Worm (Caenorhabditis elegans) whole organism, late embryonic: ENCODE results near the gene B0334.10.

Source experiments
- C08G9.2 ChIP-seq: sonication (generic microtip); optimal IDR thresholded peaks from 2 replicates; lab custom pipeline; 2016; ENCODE audit warnings: mild to moderate bottlenecking, missing genetic modification characterization, moderate library complexity, missing compliant biosample characterization
- C38D4.7 ChIP-seq: fragments of 200-800 bp; sonication (Bioruptor generic); optimal IDR thresholded peaks from 2 replicates; lab custom pipeline; 2018; ENCODE audit warnings: mild to moderate bottlenecking, missing genetic modification characterization, moderate library complexity, missing compliant biosample characterization
- F13H6.1 ChIP-seq: sonication (generic microtip); optimal IDR thresholded peaks from 2 replicates; lab custom pipeline; 2016; ENCODE audit warnings: missing genetic modification characterization, missing compliant biosample characterization
- K02D7.2 ChIP-seq: sonication (generic microtip); optimal IDR thresholded peaks from 2 replicates; lab custom pipeline; 2017; ENCODE audit warnings: mild to moderate bottlenecking, missing genetic modification characterization, missing compliant biosample characterization
- K09A11.1 ChIP-seq: sonication (generic microtip); optimal IDR thresholded peaks from 2 replicates; lab custom pipeline; 2017; ENCODE audit warnings: antibody characterized with exemption, mild to moderate bottlenecking, missing genetic modification characterization, missing compliant biosample characterization; ENCODE audit not compliant: insufficient read depth
- T23F11.4 ChIP-seq: fragments of 200-800 bp; sonication (Bioruptor generic); optimal IDR thresholded peaks from 2 replicates; lab custom pipeline; 2018; ENCODE audit warnings: mild to moderate bottlenecking, missing genetic modification characterization, missing compliant biosample characterization
- Y22D7AL.16 ChIP-seq: sonication (generic microtip); optimal IDR thresholded peaks from 2 replicates; lab custom pipeline; 2016; ENCODE audit warnings: missing genetic modification characterization, missing compliant biosample characterization
- ceh-14 ChIP-seq: sonication (generic microtip); optimal IDR thresholded peaks from 2 replicates; lab custom pipeline; 2016; ENCODE audit warnings: missing genotype, missing genetic modification characterization, missing compliant biosample characterization
- ceh-18 ChIP-seq: sonication (generic microtip); optimal IDR thresholded peaks from 2 replicates; lab custom pipeline; 2016; ENCODE audit warnings: missing genetic modification characterization, missing compliant biosample characterization
- ceh-19 ChIP-seq: fragments of 200-800 bp; sonication (Bioruptor generic); optimal IDR thresholded peaks from 2 replicates; lab custom pipeline; 2018; ENCODE audit warnings: mild to moderate bottlenecking, missing genetic modification characterization, missing compliant biosample characterization
- ceh-2 ChIP-seq: sonication (generic microtip); optimal IDR thresholded peaks from 2 replicates; lab custom pipeline; 2016; ENCODE audit warnings: missing genotype, missing genetic modification characterization, missing compliant biosample characterization
- ceh-30 ChIP-seq: fragments of 150-350 bp; optimal IDR thresholded peaks from 2 replicates; lab custom pipeline; 2014; ENCODE audit warnings: missing biosample characterization, missing genetic modification characterization
- ceh-31 ChIP-seq: sonication (generic microtip); optimal IDR thresholded peaks from 2 replicates; lab custom pipeline; 2016; ENCODE audit warnings: missing genetic modification characterization, missing compliant biosample characterization
- ceh-34 ChIP-seq: sonication (generic microtip); optimal IDR thresholded peaks from 2 replicates; lab custom pipeline; 2016; ENCODE audit warnings: mild to moderate bottlenecking, missing genetic modification characterization, missing compliant biosample characterization
- ceh-45 ChIP-seq: fragments of 200-800 bp; sonication (Bioruptor generic); IDR thresholded peaks from 2 replicates; pipeline ENCODE4 v1.3.6; 2022; ENCODE audit warnings: missing genetic modification reagents, missing genetic modification characterization, missing compliant biosample characterization
- ceh-48 ChIP-seq: sonication (generic microtip); optimal IDR thresholded peaks from 2 replicates; lab custom pipeline; 2016; ENCODE audit warnings: missing genetic modification characterization, inconsistent platforms, missing compliant biosample characterization
- ceh-6 ChIP-seq: fragments of 200-800 bp; sonication (Bioruptor generic); optimal IDR thresholded peaks from 2 replicates; lab custom pipeline; 2018; ENCODE audit warnings: mild to moderate bottlenecking, missing genetic modification characterization, missing compliant biosample characterization
- ceh-9 ChIP-seq: sonication (generic microtip); optimal IDR thresholded peaks from 2 replicates; lab custom pipeline; 2016; ENCODE audit warnings: mild to moderate bottlenecking, missing genetic modification characterization, inconsistent platforms, missing compliant biosample characterization
- dmd-4 ChIP-seq: sonication (generic microtip); optimal IDR thresholded peaks from 2 replicates; lab custom pipeline; 2016; ENCODE audit warnings: borderline replicate concordance, missing genetic modification characterization, missing compliant biosample characterization
- dve-1 ChIP-seq: sonication (generic microtip); optimal IDR thresholded peaks from 2 replicates; lab custom pipeline; 2017; ENCODE audit warnings: antibody characterized with exemption, mild to moderate bottlenecking, missing genetic modification characterization, missing compliant biosample characterization
- elt-2 ChIP-seq: sonication (generic microtip); optimal IDR thresholded peaks from 2 replicates; lab custom pipeline; 2016; ENCODE audit warnings: missing genetic modification reagents, missing genetic modification characterization, missing compliant biosample characterization
- ets-4 ChIP-seq: sonication (generic microtip); optimal IDR thresholded peaks from 2 replicates; lab custom pipeline; 2016; ENCODE audit warnings: missing genetic modification characterization, missing compliant biosample characterization
- fax-1 ChIP-seq: sonication (generic microtip); optimal IDR thresholded peaks from 2 replicates; lab custom pipeline; 2016; ENCODE audit warnings: missing genotype, missing genetic modification characterization, missing compliant biosample characterization
- gmeb-2 ChIP-seq: sonication (generic microtip); optimal IDR thresholded peaks from 2 replicates; lab custom pipeline; 2016; ENCODE audit warnings: missing genetic modification characterization, inconsistent platforms, missing compliant biosample characterization
- hlh-30 ChIP-seq: sonication (generic microtip); optimal IDR thresholded peaks from 2 replicates; lab custom pipeline; 2017; ENCODE audit warnings: antibody characterized with exemption, missing genetic modification characterization, missing compliant biosample characterization; ENCODE audit not compliant: insufficient read depth
- hlh-6 ChIP-seq: sonication (generic microtip); optimal IDR thresholded peaks from 2 replicates; lab custom pipeline; 2016; ENCODE audit warnings: missing genotype, missing genetic modification characterization, missing compliant biosample characterization
- lim-6 ChIP-seq: sonication (generic microtip); optimal IDR thresholded peaks from 2 replicates; lab custom pipeline; 2016; ENCODE audit warnings: missing genetic modification characterization, missing compliant biosample characterization
- nfya-1 ChIP-seq: sonication (generic microtip); optimal IDR thresholded peaks from 2 replicates; lab custom pipeline; 2017; ENCODE audit warnings: missing genetic modification characterization, mild to moderate bottlenecking, missing compliant biosample characterization, antibody characterized with exemption, moderate library complexity
- nhr-232 ChIP-seq: sonication (generic microtip); optimal IDR thresholded peaks from 2 replicates; lab custom pipeline; 2016; ENCODE audit warnings: missing genetic modification characterization, missing compliant biosample characterization
- npax-4 ChIP-seq: sonication (generic microtip); optimal IDR thresholded peaks from 2 replicates; lab custom pipeline; 2016; ENCODE audit warnings: missing genetic modification characterization, missing compliant biosample characterization
- odd-2 ChIP-seq: sonication (generic microtip); optimal IDR thresholded peaks from 2 replicates; lab custom pipeline; 2017; ENCODE audit warnings: antibody characterized with exemption, mild to moderate bottlenecking, missing genetic modification characterization, missing compliant biosample characterization
- pat-9 ChIP-seq: fragments of 200-800 bp; sonication (Bioruptor generic); optimal IDR thresholded peaks from 2 replicates; lab custom pipeline; 2018; ENCODE audit warnings: mild to moderate bottlenecking, missing genetic modification characterization, moderate library complexity, missing compliant biosample characterization
- pax-1 ChIP-seq: fragments of 150-350 bp; optimal IDR thresholded peaks from 2 replicates; lab custom pipeline; 2014; ENCODE audit warnings: missing biosample characterization, missing genetic modification characterization
- pha-4 ChIP-seq: fragments of 150-350 bp; optimal IDR thresholded peaks from 2 replicates; lab custom pipeline; 2018; ENCODE audit warnings: missing biosample characterization, missing genetic modification reagents, missing genetic modification characterization
- pros-1 ChIP-seq: fragments of 150-350 bp; optimal IDR thresholded peaks from 2 replicates; lab custom pipeline; 2014; ENCODE audit warnings: missing biosample characterization, missing genetic modification reagents, missing genetic modification characterization
- ref-2 ChIP-seq: sonication (generic microtip); optimal IDR thresholded peaks from 2 replicates; lab custom pipeline; 2016; ENCODE audit warnings: missing genetic modification characterization, missing compliant biosample characterization
- rnt-1 ChIP-seq: sonication (generic microtip); optimal IDR thresholded peaks from 2 replicates; lab custom pipeline; 2016; ENCODE audit warnings: missing genetic modification characterization, missing compliant biosample characterization
- sdc-2 ChIP-seq: sonication (generic microtip); optimal IDR thresholded peaks from 2 replicates; lab custom pipeline; 2016; ENCODE audit warnings: missing genotype, missing genetic modification characterization, missing compliant biosample characterization
- syd-9 ChIP-seq: sonication (generic microtip); optimal IDR thresholded peaks from 2 replicates; lab custom pipeline; 2016; ENCODE audit warnings: mild to moderate bottlenecking, missing genetic modification characterization, moderate library complexity, missing compliant biosample characterization
- tbx-2 ChIP-seq: sonication (generic microtip); optimal IDR thresholded peaks from 2 replicates; lab custom pipeline; 2016; ENCODE audit warnings: missing genetic modification characterization, missing compliant biosample characterization
- tbx-7 ChIP-seq: sonication (generic microtip); optimal IDR thresholded peaks from 2 replicates; lab custom pipeline; 2016; ENCODE audit warnings: missing genotype, missing genetic modification characterization, missing compliant biosample characterization
- unc-42 ChIP-seq: sonication (generic microtip); optimal IDR thresholded peaks from 2 replicates; lab custom pipeline; 2016; ENCODE audit warnings: missing genotype, missing genetic modification characterization, missing compliant biosample characterization
- unc-86 ChIP-seq: sonication (generic microtip); optimal IDR thresholded peaks from 2 replicates; lab custom pipeline; 2016; ENCODE audit warnings: missing genetic modification characterization, missing compliant biosample characterization

Gene B0334.10

DNA sequence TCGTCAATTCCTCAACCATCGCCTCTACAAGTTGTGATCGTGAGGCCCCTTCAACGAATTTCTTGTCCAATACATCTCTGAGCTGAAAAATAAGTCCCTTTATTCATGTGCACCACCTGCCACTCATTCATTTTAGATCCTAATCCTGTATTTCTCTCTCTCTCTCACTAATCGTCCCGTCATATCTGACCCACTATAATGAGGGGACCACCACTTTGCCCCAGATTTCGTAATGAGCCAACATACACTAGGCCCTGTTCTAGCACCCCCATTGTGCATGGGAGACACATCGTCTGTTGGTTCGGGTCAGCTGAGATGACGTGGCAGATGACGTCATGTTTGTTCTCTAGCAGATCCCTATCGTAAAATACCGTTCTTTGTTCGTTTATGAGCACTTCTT lies 17.1 kb downstream of the B0334.10 start:
- TF ChIP-seq gmeb-2 (peak; percentile 4), fax-1 (tag; lab: Kevin White, UChicago) (no peak), pax-1 (tag; lab: Kevin White, UChicago) (no peak), sdc-2 (peak; percentile 36), hlh-30 (tag; lab: Kevin White, UChicago) (no peak), C08G9.2 (tag; lab: Kevin White, UChicago) (no peak), ref-2 (tag; lab: Kevin White, UChicago) (peak; percentile 68), tbx-2 (tag; lab: Kevin White, UChicago) (peak; percentile 48), rnt-1 (tag; lab: Kevin White, UChicago) (no peak), ceh-19 (GFP tag; lab: Kevin White, UChicago) (no peak), ceh-31 (tag; lab: Kevin White, UChicago) (peak; percentile 42), dmd-4 (tag; lab: Kevin White, UChicago) (no peak), K09A11.1 (no peak)

ce11 chrII:11535924-11536323 lies 17.6 kb downstream of the B0334.10 start:
- TF ChIP-seq ceh-45 (GFP tag; lab: Robert Waterston, UW): no peak
- TF ChIP-seq ceh-18 (tag; lab: Kevin White, UChicago): no peak
- no peak for TF ChIP-seq odd-2 (tag; lab: Kevin White, UChicago)
- TF ChIP-seq elt-2 (tag; lab: Kevin White, UChicago): peak; percentile 43

DNA sequence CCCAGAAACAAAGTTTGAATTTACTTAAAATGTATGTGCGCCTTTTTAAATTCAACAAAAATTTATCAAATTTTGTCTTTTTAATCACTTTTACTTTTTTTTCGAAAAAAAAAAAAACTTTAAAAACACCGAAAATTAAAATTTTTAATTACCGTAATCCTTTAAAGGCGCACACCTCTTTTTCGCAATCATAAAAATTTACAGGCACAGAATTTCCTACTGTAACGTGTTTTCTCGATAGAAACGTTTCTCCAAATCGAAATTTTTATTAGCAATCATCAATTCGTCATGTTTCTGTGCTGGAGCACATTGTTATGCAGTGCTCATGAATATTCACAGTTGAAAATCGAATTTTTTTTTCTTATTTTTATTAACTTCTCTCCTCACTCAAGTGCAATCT lies 18.2 kb downstream of the B0334.10 start:
- TF ChIP-seq T23F11.4 (GFP tag; lab: Kevin White, UChicago): no peak
- no peak for TF ChIP-seq ceh-14
- TF ChIP-seq lim-6 (tag; lab: Kevin White, UChicago): no peak
- no peak for TF ChIP-seq pha-4
- TF ChIP-seq fax-1 (tag; lab: Kevin White, UChicago): no peak
- TF ChIP-seq nhr-232 (tag; lab: Kevin White, UChicago): no peak
- TF ChIP-seq pat-9 (tag; lab: Kevin White, UChicago): no peak
- no peak for TF ChIP-seq ceh-31 (tag; lab: Kevin White, UChicago)
- TF ChIP-seq ceh-19 (GFP tag; lab: Kevin White, UChicago): no peak
- no peak for TF ChIP-seq ceh-30 (tag; lab: Kevin White, UChicago)
- TF ChIP-seq dve-1 (tag; lab: Kevin White, UChicago): no peak
- no peak for TF ChIP-seq F13H6.1 (tag; lab: Kevin White, UChicago)
- TF ChIP-seq ceh-2: no peak

DNA sequence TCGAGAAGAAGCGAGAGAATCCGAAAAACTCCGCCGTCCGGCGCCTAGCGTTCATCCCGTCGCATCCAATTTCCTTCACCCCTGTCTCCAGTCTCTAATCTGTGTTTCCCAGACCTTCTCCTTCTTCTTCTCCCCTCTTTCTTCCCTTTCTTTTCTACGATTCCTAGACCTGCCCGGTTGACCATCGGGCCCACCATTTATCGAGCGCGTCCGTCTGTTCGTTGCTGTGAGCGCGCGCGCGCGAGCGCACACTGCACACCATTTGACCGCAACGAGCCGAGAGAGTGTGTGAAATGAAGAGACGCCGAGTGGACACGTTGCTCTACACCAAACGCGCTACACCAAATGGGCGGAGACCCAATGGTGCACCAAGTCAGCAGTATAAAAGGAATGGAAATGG lies 18.8 kb downstream of the B0334.10 start:
- TF ChIP-seq rnt-1 (tag; lab: Kevin White, UChicago): peak; percentile 49
- TF ChIP-seq hlh-6 (tag; lab: Kevin White, UChicago): no peak
- TF ChIP-seq ceh-9: no peak
- TF ChIP-seq C38D4.7 (GFP tag; lab: Kevin White, UChicago): no peak
- no peak for TF ChIP-seq K02D7.2 (tag; lab: Kevin White, UChicago)
- peak; percentile 33 for TF ChIP-seq C08G9.2 (tag; lab: Kevin White, UChicago)
- peak; percentile 13 for TF ChIP-seq tbx-2 (tag; lab: Kevin White, UChicago)
- peak; percentile 17 for TF ChIP-seq ceh-6 (GFP tag; lab: Kevin White, UChicago)
- peak; percentile 16 for TF ChIP-seq ceh-14
- no peak for TF ChIP-seq dve-1 (tag; lab: Kevin White, UChicago)
- peak; percentile 31 for TF ChIP-seq ceh-2
- peak; percentile 52 for TF ChIP-seq ref-2 (tag; lab: Kevin White, UChicago)
- TF ChIP-seq ceh-48: peak; percentile 22
- no peak for TF ChIP-seq tbx-7
- TF ChIP-seq unc-42 (tag; lab: Kevin White, UChicago): no peak
- no peak for TF ChIP-seq sdc-2
- TF ChIP-seq ceh-19 (GFP tag; lab: Kevin White, UChicago): peak; percentile 58
- TF ChIP-seq nfya-1 (tag; lab: Kevin White, UChicago): peak; percentile 45
- peak; percentile 78 for TF ChIP-seq ceh-34 (tag; lab: Kevin White, UChicago)
- TF ChIP-seq pros-1 (tag; lab: Kevin White, UChicago): no peak
- peak; percentile 66 for TF ChIP-seq ceh-31 (tag; lab: Kevin White, UChicago)
- peak; percentile 28 for TF ChIP-seq pax-1 (tag; lab: Kevin White, UChicago)
- TF ChIP-seq Y22D7AL.16 (tag; lab: Kevin White, UChicago): no peak
- TF ChIP-seq pha-4: no peak
- TF ChIP-seq dmd-4 (tag; lab: Kevin White, UChicago): peak; percentile 41
- no peak for TF ChIP-seq lim-6 (tag; lab: Kevin White, UChicago)
- no peak for TF ChIP-seq ets-4
- TF ChIP-seq fax-1 (tag; lab: Kevin White, UChicago): no peak
- TF ChIP-seq hlh-30 (tag; lab: Kevin White, UChicago): peak; percentile 80
- no peak for TF ChIP-seq unc-86 (tag; lab: Kevin White, UChicago)
- TF ChIP-seq F13H6.1 (tag; lab: Kevin White, UChicago): no peak
- peak; percentile 5 for TF ChIP-seq T23F11.4 (GFP tag; lab: Kevin White, UChicago)
- no peak for TF ChIP-seq npax-4 (tag; lab: Kevin White, UChicago)
- peak; percentile 32 for TF ChIP-seq syd-9
- TF ChIP-seq pat-9 (tag; lab: Kevin White, UChicago): no peak
